Worm (Caenorhabditis elegans) whole organism, mixed stage, embryonic: ENCODE measurements around the gene ssq-1.

Experiments
- M03D4.4 ChIP-seq: sonication (generic microtip); optimal IDR thresholded peaks from 2 replicates; lab custom pipeline; 2017; ENCODE audit warnings: mild to moderate bottlenecking, missing genetic modification characterization, missing compliant biosample characterization
- bed-3 ChIP-seq: fragments of 200-800 bp; sonication (Bioruptor generic); optimal IDR thresholded peaks from 3 replicates; lab custom pipeline; 2018; ENCODE audit warnings: mild to moderate bottlenecking, missing genetic modification characterization, moderate library complexity, missing compliant biosample characterization
- blmp-1 ChIP-seq: fragments of 150-350 bp; optimal IDR thresholded peaks from 2 replicates; lab custom pipeline; 2014; ENCODE audit warnings: missing biosample characterization, missing genetic modification characterization
- ceh-39 ChIP-seq: fragments of 150-350 bp; optimal IDR thresholded peaks from 2 replicates; lab custom pipeline; 2014; ENCODE audit warnings: missing biosample characterization, missing genetic modification characterization
- ceh-43 ChIP-seq: fragments of 200-800 bp; sonication (Bioruptor generic); optimal IDR thresholded peaks from 2 replicates; lab custom pipeline; 2018; ENCODE audit warnings: mild to moderate bottlenecking, missing genetic modification characterization, moderate library complexity, missing compliant biosample characterization
- ceh-83 ChIP-seq: fragments of 200-800 bp; sonication (Bioruptor generic); optimal IDR thresholded peaks from 2 replicates; lab custom pipeline; 2018; ENCODE audit warnings: mild to moderate bottlenecking, missing genetic modification characterization, missing compliant biosample characterization
- ces-1 ChIP-seq: fragments of 150-350 bp; optimal IDR thresholded peaks from 2 replicates; lab custom pipeline; 2014; ENCODE audit warnings: missing biosample characterization, missing genetic modification reagents, missing genetic modification characterization
- cnd-1 ChIP-seq: fragments of 200-800 bp; sonication (Bioruptor generic); optimal IDR thresholded peaks from 2 replicates; lab custom pipeline; 2018; ENCODE audit warnings: mild to moderate bottlenecking, missing genetic modification characterization, missing compliant biosample characterization
- drap-1 ChIP-seq: fragments of 200-800 bp; sonication (Bioruptor generic); optimal IDR thresholded peaks from 3 replicates; lab custom pipeline; 2018; ENCODE audit warnings: mild to moderate bottlenecking, missing genetic modification characterization, missing compliant biosample characterization
- elt-1 ChIP-seq: sonication (generic microtip); optimal IDR thresholded peaks from 2 replicates; lab custom pipeline; 2017; ENCODE audit warnings: missing genetic modification characterization, mild to moderate bottlenecking, missing compliant biosample characterization, antibody characterized with exemption, moderate library complexity, borderline replicate concordance; ENCODE audit not compliant: insufficient read depth
- elt-3 ChIP-seq: fragments of 150-350 bp; optimal IDR thresholded peaks from 2 replicates; lab custom pipeline; 2014; ENCODE audit warnings: missing biosample characterization, missing genetic modification characterization
- flh-1 ChIP-seq: fragments of 200-800 bp; sonication (Bioruptor generic); optimal IDR thresholded peaks from 2 replicates; lab custom pipeline; 2018; ENCODE audit warnings: mild to moderate bottlenecking, missing genetic modification characterization, moderate library complexity, missing compliant biosample characterization
- ham-2 ChIP-seq: fragments of 200-800 bp; sonication (Bioruptor generic); optimal IDR thresholded peaks from 2 replicates; lab custom pipeline; 2018; ENCODE audit warnings: mild to moderate bottlenecking, missing genetic modification characterization, missing compliant biosample characterization
- hlh-1 ChIP-seq: fragments of 150-350 bp; optimal IDR thresholded peaks from 2 replicates; lab custom pipeline; 2014; ENCODE audit warnings: missing biosample characterization, missing genetic modification reagents, missing genetic modification characterization
- lin-13 ChIP-seq: fragments of 150-350 bp; optimal IDR thresholded peaks from 2 replicates; lab custom pipeline; 2014; ENCODE audit warnings: missing biosample characterization, missing genetic modification characterization
- lin-32 ChIP-seq: fragments of 200-800 bp; sonication (Bioruptor generic); optimal IDR thresholded peaks from 2 replicates; lab custom pipeline; 2018; ENCODE audit warnings: mild to moderate bottlenecking, missing genetic modification characterization, missing compliant biosample characterization
- mab-5 ChIP-seq: fragments of 150-350 bp; optimal IDR thresholded peaks from 2 replicates; lab custom pipeline; 2014; ENCODE audit warnings: missing biosample characterization, missing genetic modification characterization
- mep-1 ChIP-seq: fragments of 150-350 bp; optimal IDR thresholded peaks from 2 replicates; lab custom pipeline; 2017; ENCODE audit warnings: missing biosample characterization, missing genetic modification reagents, missing genetic modification characterization, inconsistent platforms
- nhr-12 ChIP-seq: fragments of 150-350 bp; optimal IDR thresholded peaks from 2 replicates; lab custom pipeline; 2014; ENCODE audit warnings: missing biosample characterization, missing genetic modification characterization
- nhr-2 ChIP-seq: fragments of 150-350 bp; optimal IDR thresholded peaks from 2 replicates; lab custom pipeline; 2014; ENCODE audit warnings: missing biosample characterization, missing genetic modification characterization
- nhr-237 ChIP-seq: fragments of 150-350 bp; optimal IDR thresholded peaks from 2 replicates; lab custom pipeline; 2014; ENCODE audit warnings: missing biosample characterization, missing genetic modification characterization
- nhr-28 ChIP-seq: fragments of 150-350 bp; optimal IDR thresholded peaks from 2 replicates; lab custom pipeline; 2014; ENCODE audit warnings: missing biosample characterization, missing genetic modification characterization
- nhr-76 ChIP-seq: sonication (generic microtip); optimal IDR thresholded peaks from 2 replicates; lab custom pipeline; 2017; ENCODE audit warnings: missing biosample characterization, missing genetic modification characterization
- pha-4 ChIP-seq: fragments of 150-350 bp; optimal IDR thresholded peaks from 2 replicates; lab custom pipeline; 2018; ENCODE audit warnings: missing biosample characterization, missing genetic modification reagents, missing genetic modification characterization
- sem-2 ChIP-seq: fragments of 200-800 bp; sonication (Bioruptor generic); optimal IDR thresholded peaks from 2 replicates; lab custom pipeline; 2018; ENCODE audit warnings: mild to moderate bottlenecking, missing genetic modification characterization, missing compliant biosample characterization
- snpc-4 ChIP-seq: fragments of 150-350 bp; optimal IDR thresholded peaks from 2 replicates; lab custom pipeline; 2014; ENCODE audit warnings: missing biosample characterization, missing genetic modification characterization
- sptf-1 ChIP-seq: sonication (generic microtip); optimal IDR thresholded peaks from 2 replicates; lab custom pipeline; 2017; ENCODE audit warnings: mild to moderate bottlenecking, missing genetic modification characterization, moderate library complexity, missing compliant biosample characterization
- unc-120 ChIP-seq: sonication (generic microtip); optimal IDR thresholded peaks from 2 replicates; lab custom pipeline; 2017; ENCODE audit warnings: missing genetic modification characterization, missing compliant biosample characterization; ENCODE audit not compliant: poor library complexity, severe bottlenecking
- unc-39 ChIP-seq: fragments of 150-350 bp; optimal IDR thresholded peaks from 2 replicates; lab custom pipeline; 2014; ENCODE audit warnings: missing biosample characterization, missing genetic modification characterization
- unc-62 ChIP-seq: fragments of 150-350 bp; optimal IDR thresholded peaks from 2 replicates; lab custom pipeline; 2014; ENCODE audit warnings: missing biosample characterization, missing genetic modification reagents, missing genetic modification characterization
- zip-8 ChIP-seq: fragments of 150-350 bp; optimal IDR thresholded peaks from 2 replicates; lab custom pipeline; 2014; ENCODE audit warnings: missing biosample characterization, missing genetic modification characterization
- ztf-11 ChIP-seq: fragments of 150-350 bp; optimal IDR thresholded peaks from 2 replicates; lab custom pipeline; 2014; ENCODE audit warnings: missing biosample characterization, missing genetic modification characterization

ssq-1 gene

ce11 chrIV:9811487-9811886 is 40.9 kb upstream of the ssq-1 start:
- TF ChIP-seq cnd-1 (tag; lab: Kevin White, UChicago) (no peak), ceh-43 (GFP tag; lab: Kevin White, UChicago) (no peak), unc-120 (tag; lab: Kevin White, UChicago) (no peak), ceh-39 (no peak), lin-13 (no peak), snpc-4 (no peak), nhr-28 (no peak), drap-1 (GFP tag; lab: Kevin White, UChicago) (no peak), mep-1 (tag; lab: Kevin White, UChicago) (no peak), unc-62 (GFP tag; lab: Kevin White, UChicago) (no peak), zip-8 (tag; lab: Kevin White, UChicago) (no peak), ceh-83 (GFP tag; lab: Kevin White, UChicago) (no peak), hlh-1 (tag; lab: Kevin White, UChicago) (no peak), blmp-1 (tag; lab: Kevin White, UChicago) (no peak), nhr-2 (tag; lab: Kevin White, UChicago) (no peak), flh-1 (GFP tag; lab: Kevin White, UChicago) (no peak), sptf-1 (no peak), ces-1 (GFP tag; lab: Kevin White, UChicago) (no peak), sem-2 (GFP tag; lab: Kevin White, UChicago) (no peak)

ce11 chrIV:9815432-9815831 is 36.9 kb upstream of the ssq-1 start, which contains the start of gene egl-20:
TSS of gene egl-20 (minus strand) at chrIV:9815532.
- TF ChIP-seq M03D4.4 (tag; lab: Kevin White, UChicago) (no peak), mab-5 (no peak), nhr-28 (no peak), blmp-1 (tag; lab: Kevin White, UChicago) (no peak), unc-39 (tag; lab: Kevin White, UChicago) (no peak), zip-8 (tag; lab: Kevin White, UChicago) (no peak), nhr-76 (no peak), elt-3 (no peak), ceh-83 (GFP tag; lab: Kevin White, UChicago) (no peak), bed-3 (no peak), elt-1 (tag; lab: Kevin White, UChicago) (no peak), ceh-39 (no peak)

- TF ChIP-seq ham-2, result no peak
- TF ChIP-seq nhr-237 (tag; lab: Kevin White, UChicago), result no peak
- TF ChIP-seq elt-1 (tag; lab: Kevin White, UChicago), result no peak
- TF ChIP-seq mab-5, result no peak
- TF ChIP-seq ceh-39, result no peak
- no peak for TF ChIP-seq unc-62 (GFP tag; lab: Kevin White, UChicago)
- no peak for TF ChIP-seq zip-8 (tag; lab: Kevin White, UChicago)
- TF ChIP-seq lin-32 (GFP tag; lab: Kevin White, UChicago), result no peak
- no peak for TF ChIP-seq ces-1 (GFP tag; lab: Kevin White, UChicago)
- no peak for TF ChIP-seq lin-13
- TF ChIP-seq sem-2 (GFP tag; lab: Kevin White, UChicago), result no peak
- no peak for TF ChIP-seq blmp-1 (tag; lab: Kevin White, UChicago)
- no peak for TF ChIP-seq M03D4.4 (tag; lab: Kevin White, UChicago)
Measured at ce11 chrIV:9821621-9822020, 30.7 kb upstream of the ssq-1 start, which contains the start of gene col-123. TSS of gene col-123 (plus strand) at chrIV:9821921.

ce11 chrIV:9822585-9822984 is 29.8 kb upstream of the ssq-1 start:
- no peak for TF ChIP-seq ces-1 (GFP tag; lab: Kevin White, UChicago)
- TF ChIP-seq blmp-1 (tag; lab: Kevin White, UChicago), result no peak
- TF ChIP-seq nhr-76, result no peak
- TF ChIP-seq ztf-11 (tag; lab: Kevin White, UChicago), result no peak
- TF ChIP-seq unc-62 (GFP tag; lab: Kevin White, UChicago), result no peak
- no peak for TF ChIP-seq elt-1 (tag; lab: Kevin White, UChicago)
- no peak for TF ChIP-seq drap-1 (GFP tag; lab: Kevin White, UChicago)
- TF ChIP-seq lin-13, result no peak
- TF ChIP-seq, all 35 proteins: peak for 0

- no peak for TF ChIP-seq M03D4.4 (tag; lab: Kevin White, UChicago)
- no peak for TF ChIP-seq ceh-43 (GFP tag; lab: Kevin White, UChicago)
- no peak for TF ChIP-seq drap-1 (GFP tag; lab: Kevin White, UChicago)
- TF ChIP-seq nhr-28, result no peak
- no peak for TF ChIP-seq unc-39 (tag; lab: Kevin White, UChicago)
- TF ChIP-seq elt-3, result no peak
- TF ChIP-seq ces-1 (GFP tag; lab: Kevin White, UChicago), result no peak
- no peak for TF ChIP-seq nhr-237 (tag; lab: Kevin White, UChicago)
- no peak for TF ChIP-seq nhr-2 (tag; lab: Kevin White, UChicago)
- TF ChIP-seq lin-13, result no peak
- TF ChIP-seq hlh-1 (tag; lab: Kevin White, UChicago), result no peak
- no peak for TF ChIP-seq nhr-76
- no peak for TF ChIP-seq lin-32 (GFP tag; lab: Kevin White, UChicago)
- TF ChIP-seq ham-2, result no peak
- TF ChIP-seq nhr-12 (tag; lab: Kevin White, UChicago), result no peak
- no peak for TF ChIP-seq ztf-11 (tag; lab: Kevin White, UChicago)
- no peak for TF ChIP-seq pha-4
Measured at ce11 chrIV:9824480-9824879, 27.9 kb upstream of the ssq-1 start, which contains the start of gene catp-6. TSS of gene catp-6 (minus strand) at chrIV:9824580.
